Fruit fly (Drosophila melanogaster) whole organism, embryonic: ENCODE measurements around the gene Pif1.

Experiments used
- Ada2b ChIP-seq: fragments of 200-800 bp; sonication (Bioruptor generic); IDR thresholded peaks from 2 replicates; pipeline ENCODE4 v1.3.6; 2022; ENCODE audit warnings: missing biosample characterization, missing genetic modification characterization
- Awh ChIP-seq: fragments of 200-800 bp; sonication (Bioruptor generic); IDR thresholded peaks from 2 replicates; pipeline ENCODE4, ENCODE4 v1.3.6; 2022; ENCODE audit warnings: missing biosample characterization, missing genetic modification characterization
- CG10274 ChIP-seq: fragments of 200-800 bp; sonication (Bioruptor generic); optimal IDR thresholded peaks from 3 replicates; lab custom pipeline; 2017; ENCODE audit warnings: missing biosample characterization, mild to moderate bottlenecking, missing genetic modification characterization
- CG11695 ChIP-seq: fragments of 200-800 bp; sonication (Bioruptor generic); IDR thresholded peaks from 3 replicates; pipeline ENCODE4 v1.3.6; 2022; ENCODE audit warnings: missing biosample characterization, missing genetic modification characterization
- CG14441 ChIP-seq: fragments of 200-800 bp; sonication (Bioruptor generic); IDR thresholded peaks from 2 replicates; pipeline ENCODE4 v1.3.6; 2022; ENCODE audit warnings: missing biosample characterization, missing genetic modification characterization
- CG18619 ChIP-seq: fragments of 200-800 bp; sonication (Bioruptor generic); optimal IDR thresholded peaks from 3 replicates; lab custom pipeline; 2017; ENCODE audit warnings: missing biosample characterization, mild to moderate bottlenecking, missing genetic modification characterization
- CG2120 ChIP-seq: fragments of 200-800 bp; sonication (Bioruptor generic); optimal IDR thresholded peaks from 3 replicates; lab custom pipeline; 2016; ENCODE audit warnings: missing biosample characterization, missing genetic modification characterization
- CG2678 ChIP-seq: fragments of 200-800 bp; sonication (Bioruptor generic); optimal IDR thresholded peaks from 3 replicates; lab custom pipeline; 2019; ENCODE audit warnings: missing biosample characterization, mild to moderate bottlenecking, missing genetic modification characterization, moderate library complexity
- CG31224 ChIP-seq: fragments of 200-800 bp; sonication (Bioruptor generic); IDR thresholded peaks from 2 replicates; pipeline ENCODE4 v1.3.6; 2022; ENCODE audit warnings: missing biosample characterization, missing genetic modification characterization
- CG31365 ChIP-seq: fragments of 200-800 bp; sonication (Bioruptor generic); optimal IDR thresholded peaks from 2 replicates; lab custom pipeline; 2018; ENCODE audit warnings: missing biosample characterization, mild to moderate bottlenecking, missing genetic modification characterization
- CG31388 ChIP-seq: fragments of 200-800 bp; sonication (Bioruptor generic); optimal IDR thresholded peaks from 2 replicates; lab custom pipeline; 2016; ENCODE audit warnings: missing biosample characterization, missing genetic modification characterization
- CG32532 ChIP-seq: fragments of 200-800 bp; sonication (Bioruptor generic); IDR thresholded peaks from 2 replicates; pipeline ENCODE4 v1.3.6; 2022; ENCODE audit warnings: missing biosample characterization, missing genetic modification characterization
- CG3995 ChIP-seq: fragments of 200-800 bp; sonication (Bioruptor generic); optimal IDR thresholded peaks from 3 replicates; lab custom pipeline; 2016; ENCODE audit warnings: missing biosample characterization, missing genetic modification characterization
- CG5953 ChIP-seq: fragments of 200-800 bp; sonication (Bioruptor generic); IDR thresholded peaks from 2 replicates; pipeline ENCODE4 v1.3.6; 2022; ENCODE audit warnings: missing biosample characterization, missing genetic modification characterization
- CG6689 ChIP-seq: fragments of 200-800 bp; sonication (Bioruptor generic); IDR thresholded peaks from 2 replicates; pipeline ENCODE4 v1.3.6; 2022; ENCODE audit warnings: missing biosample characterization, missing genetic modification characterization
- CG6765 ChIP-seq: fragments of 200-800 bp; sonication (Bioruptor generic); optimal IDR thresholded peaks from 3 replicates; lab custom pipeline; 2017; ENCODE audit warnings: missing biosample characterization, mild to moderate bottlenecking, missing genetic modification characterization
- CG6813 ChIP-seq: fragments of 200-800 bp; sonication (Bioruptor generic); optimal IDR thresholded peaks from 2 replicates; lab custom pipeline; 2017; ENCODE audit warnings: missing biosample characterization, missing genetic modification characterization, mild to moderate bottlenecking, moderate library complexity, missing genetic modification reagents
- CG7357 ChIP-seq: fragments of 200-800 bp; sonication (Bioruptor generic); IDR thresholded peaks from 3 replicates; pipeline ENCODE4 v1.3.6; 2022; ENCODE audit warnings: missing biosample characterization, missing genetic modification characterization
- CG8944 ChIP-seq: fragments of 200-800 bp; sonication (Bioruptor generic); optimal IDR thresholded peaks from 3 replicates; lab custom pipeline; 2016; ENCODE audit warnings: missing biosample characterization, missing genetic modification characterization
- Dek ChIP-seq: fragments of 200-800 bp; sonication (Bioruptor generic); optimal IDR thresholded peaks from 3 replicates; lab custom pipeline; 2019; ENCODE audit warnings: missing biosample characterization, mild to moderate bottlenecking, missing genetic modification characterization, moderate library complexity
- Dip2 ChIP-seq: fragments of 200-800 bp; sonication (Bioruptor generic); IDR thresholded peaks from 2 replicates; pipeline ENCODE4 v1.3.6; 2022; ENCODE audit warnings: missing biosample characterization, missing genetic modification characterization
- ERR ChIP-seq: fragments of 200-800 bp; sonication (Bioruptor generic); optimal IDR thresholded peaks from 2 replicates; lab custom pipeline; 2016; ENCODE audit warnings: missing biosample characterization, missing genetic modification characterization
- Gug ChIP-seq: fragments of 200-800 bp; sonication (Bioruptor generic); IDR thresholded peaks from 4 replicates; pipeline ENCODE4 v1.3.6; 2022; ENCODE audit warnings: missing biosample characterization, missing genetic modification characterization
- HLHmδ ChIP-seq: fragments of 200-800 bp; sonication (Bioruptor generic); optimal IDR thresholded peaks from 2 replicates; lab custom pipeline; 2018; ENCODE audit warnings: missing biosample characterization, mild to moderate bottlenecking, missing genetic modification characterization, moderate library complexity
- HmgZ ChIP-seq: fragments of 200-800 bp; sonication (Bioruptor generic); optimal IDR thresholded peaks from 2 replicates; lab custom pipeline; 2018; ENCODE audit warnings: missing biosample characterization, mild to moderate bottlenecking, missing genetic modification characterization
- Lpt ChIP-seq: fragments of >200 bp; optimal IDR thresholded peaks from 2 replicates; lab custom pipeline; 2018; ENCODE audit warnings: missing biosample characterization, missing genetic modification characterization
- NK7.1 ChIP-seq: fragments of 200-800 bp; sonication (Bioruptor generic); optimal IDR thresholded peaks from 3 replicates; lab custom pipeline; 2016; ENCODE audit warnings: missing biosample characterization, missing genetic modification characterization
- Nf-YB ChIP-seq: fragments of 200-800 bp; sonication (Bioruptor generic); optimal IDR thresholded peaks from 3 replicates; lab custom pipeline; 2019; ENCODE audit warnings: missing biosample characterization, mild to moderate bottlenecking, missing genetic modification characterization, moderate library complexity
- Side ChIP-seq: fragments of 200-800 bp; sonication (Bioruptor generic); optimal IDR thresholded peaks from 2 replicates; lab custom pipeline; 2016; ENCODE audit warnings: missing biosample characterization, missing genetic modification characterization
- TFAM ChIP-seq: fragments of 200-800 bp; sonication (Bioruptor generic); optimal IDR thresholded peaks from 2 replicates; lab custom pipeline; 2017; ENCODE audit warnings: missing biosample characterization, missing genetic modification characterization, inconsistent platforms
- Tbp ChIP-seq: fragments of >200 bp; optimal IDR thresholded peaks from 2 replicates; lab custom pipeline; 2018; ENCODE audit warnings: missing biosample characterization, missing genetic modification characterization
- ase ChIP-seq: fragments of 200-800 bp; sonication (Bioruptor generic); IDR thresholded peaks from 3 replicates; pipeline ENCODE4 v1.3.6; 2022; ENCODE audit warnings: missing biosample characterization, missing genetic modification characterization
- bab2 ChIP-seq: fragments of 200-800 bp; sonication (Bioruptor generic); optimal IDR thresholded peaks from 2 replicates; lab custom pipeline; 2016; ENCODE audit warnings: missing biosample characterization, missing genetic modification characterization
- cg ChIP-seq: fragments of 200-800 bp; sonication (Bioruptor generic); optimal IDR thresholded peaks from 3 replicates; lab custom pipeline; 2019; ENCODE audit warnings: missing biosample characterization, mild to moderate bottlenecking, missing genetic modification characterization, moderate library complexity
- chif ChIP-seq, 2 experiments: fragments of 200-800 bp; sonication (Bioruptor generic); optimal IDR thresholded peaks; 3 replicates each; lab custom pipeline; 2016; ENCODE audit warnings: missing biosample characterization in 2 of 2, missing genetic modification characterization in 2 of 2
- chinmo ChIP-seq: fragments of 200-800 bp; sonication (Bioruptor generic); IDR thresholded peaks from 4 replicates; pipeline ENCODE4 v1.3.6; 2022; ENCODE audit warnings: missing biosample characterization, missing genetic modification characterization; ENCODE audit not compliant: partially characterized antibody
- ci ChIP-seq: fragments of 200-800 bp; sonication (Bioruptor generic); IDR thresholded peaks from 3 replicates; pipeline ENCODE4 v1.3.6; 2022; ENCODE audit warnings: missing biosample characterization, missing genetic modification characterization
- dan ChIP-seq: fragments of 200-800 bp; sonication (Bioruptor generic); IDR thresholded peaks from 2 replicates; pipeline ENCODE4 v1.3.6; 2022; ENCODE audit warnings: missing biosample characterization, missing genetic modification characterization
- disco-r ChIP-seq: fragments of 200-800 bp; sonication (Bioruptor generic); optimal IDR thresholded peaks from 2 replicates; lab custom pipeline; 2016; ENCODE audit warnings: missing biosample characterization, missing genetic modification characterization
- ewg ChIP-seq: fragments of 200-800 bp; sonication (Bioruptor generic); optimal IDR thresholded peaks from 3 replicates; lab custom pipeline; 2017; ENCODE audit warnings: mild to moderate bottlenecking, missing biosample characterization, missing genetic modification reagents, missing genetic modification characterization
- ham ChIP-seq: fragments of 200-800 bp; sonication (Bioruptor generic); IDR thresholded peaks from 2 replicates; pipeline ENCODE4 v1.3.6; 2022; ENCODE audit warnings: missing biosample characterization, missing genetic modification characterization
- hbn ChIP-seq: fragments of 200-800 bp; sonication (Bioruptor generic); IDR thresholded peaks from 2 replicates; pipeline ENCODE4 v1.3.6; 2022; ENCODE audit warnings: missing biosample characterization, missing genetic modification characterization; ENCODE audit not compliant: partially characterized antibody
- inv ChIP-seq: fragments of 200-800 bp; sonication (Bioruptor generic); IDR thresholded peaks from 2 replicates; pipeline ENCODE4 v1.3.6; 2022; ENCODE audit warnings: missing biosample characterization, missing genetic modification characterization; ENCODE audit not compliant: partially characterized antibody
- klu ChIP-seq: fragments of 200-800 bp; sonication (Bioruptor generic); IDR thresholded peaks from 2 replicates; pipeline ENCODE4 v1.3.6; 2022; ENCODE audit warnings: missing biosample characterization, missing genetic modification characterization
- kni ChIP-seq: fragments of 200-800 bp; sonication (Bioruptor generic); optimal IDR thresholded peaks from 3 replicates; lab custom pipeline; 2017; ENCODE audit warnings: mild to moderate bottlenecking, missing biosample characterization, missing genetic modification reagents, missing genetic modification characterization
- nau ChIP-seq: fragments of 200-800 bp; sonication (Bioruptor generic); optimal IDR thresholded peaks from 3 replicates; lab custom pipeline; 2017; ENCODE audit warnings: missing biosample characterization, mild to moderate bottlenecking, missing genetic modification characterization, missing genetic modification reagents
- nmo ChIP-seq: fragments of 200-800 bp; sonication (Bioruptor generic); optimal IDR thresholded peaks from 2 replicates; lab custom pipeline; 2018; ENCODE audit warnings: missing biosample characterization, mild to moderate bottlenecking, missing genetic modification characterization, moderate library complexity
- oc ChIP-seq: fragments of 200-800 bp; sonication (Bioruptor generic); optimal IDR thresholded peaks from 2 replicates; lab custom pipeline; 2018; ENCODE audit warnings: missing biosample characterization, mild to moderate bottlenecking, missing genetic modification characterization, moderate library complexity
- stc ChIP-seq: fragments of 200-800 bp; sonication (Bioruptor generic); IDR thresholded peaks from 2 replicates; pipeline ENCODE4 v1.3.6; 2022; ENCODE audit warnings: missing biosample characterization, missing genetic modification characterization
- vnd ChIP-seq: fragments of 200-800 bp; sonication (Bioruptor generic); IDR thresholded peaks from 3 replicates; pipeline ENCODE4 v1.3.6; 2022; ENCODE audit warnings: missing biosample characterization, missing genetic modification characterization; ENCODE audit not compliant: partially characterized antibody
- zen2 ChIP-seq: fragments of 200-800 bp; sonication (Bioruptor generic); IDR thresholded peaks from 3 replicates; pipeline ENCODE4 v1.3.6; 2022; ENCODE audit warnings: missing biosample characterization, missing genetic modification characterization; ENCODE audit not compliant: partially characterized antibody

Gene Pif1

DNA sequence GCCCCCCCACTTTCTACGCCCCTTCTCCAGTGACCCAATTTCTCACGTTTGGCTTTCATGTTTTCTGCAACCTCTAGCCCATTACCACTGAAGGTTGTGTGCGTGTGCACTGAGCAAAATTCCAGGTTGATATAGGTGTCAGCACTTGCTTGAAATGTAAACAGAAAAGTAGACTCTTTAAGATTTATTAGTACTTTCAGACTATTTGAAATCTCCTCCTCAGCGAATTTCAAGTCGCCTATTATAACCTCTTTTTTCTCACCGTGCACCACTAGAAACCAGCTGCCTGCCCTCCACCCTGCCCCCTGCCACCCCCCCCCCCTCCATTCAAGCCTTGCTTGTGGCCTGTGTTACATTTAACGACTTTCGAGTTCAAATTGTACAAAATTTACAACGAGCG, 34.7 kb downstream of the Pif1 start (continued):
- TF ChIP-seq ERR (no peak), ham (GFP tag; lab: Robert Waterston, UW) (no peak), CG6813 (GFP tag; lab: Kevin White, UChicago) (peak; percentile 28), CG3995 (GFP tag; lab: Kevin White, UChicago) (no peak), zen2 (GFP tag; lab: Robert Waterston, UW) (no peak), vnd (no peak), chif (GFP tag; optimal IDR thresholded peaks at IDR 0.05; lab: Kevin White, UChicago) (peak; percentile 12 to 39), ewg (GFP tag; lab: Kevin White, UChicago) (peak; percentile 47), dan (GFP tag; lab: Robert Waterston, UW) (peak; percentile 9; the same call in 1 of the 2 replicates), HmgZ (tag; lab: Kevin White, UChicago) (no peak), Ada2b (GFP tag; lab: Robert Waterston, UW) (peak; percentile 52; the same call in 1 of the 2 replicates), TFAM (GFP tag; lab: Kevin White, UChicago) (no peak), CG6689 (GFP tag; lab: Robert Waterston, UW) (peak; percentile 70), Gug (GFP tag; lab: Robert Waterston, UW) (peak; percentile 35; the same call in 2 of the 4 replicates), cg (GFP tag; lab: Kevin White, UChicago) (no peak), nau (GFP tag; lab: Kevin White, UChicago) (no peak), CG2120 (GFP tag; lab: Kevin White, UChicago) (no peak), CG8944 (GFP tag; lab: Kevin White, UChicago) (peak; percentile 14), CG11695 (no peak), CG32532 (0 out of 2 replicates have a peak, but pooled peaks have one; percentile 25), kni (GFP tag; lab: Kevin White, UChicago) (no peak), inv (GFP tag; lab: Robert Waterston, UW) (no peak), CG6765 (GFP tag; lab: Kevin White, UChicago) (no peak), Side (peak; percentile 6), Dip2 (GFP tag; lab: Robert Waterston, UW) (no peak), disco-r (GFP tag; lab: Kevin White, UChicago) (no peak), CG31388 (no peak), bab2 (no peak), CG5953 (peak; percentile 33; the same call in 1 of the 2 replicates), Dek (tag; lab: Kevin White, UChicago) (no peak), CG2678 (tag; lab: Kevin White, UChicago) (peak; percentile 54), klu (GFP tag; lab: Robert Waterston, UW) (no peak), nmo (GFP tag; lab: Kevin White, UChicago) (peak; percentile 48), CG31224 (GFP tag; lab: Robert Waterston, UW) (0 out of 2 replicates have a peak, but pooled peaks have one; percentile 24), hbn (GFP tag; lab: Robert Waterston, UW) (no peak), CG18619 (peak; percentile 1), CG31365 (tag; lab: Kevin White, UChicago) (no peak), ci (peak; percentile 75; the same call in 2 of the 3 replicates), Nf-YB (GFP tag; lab: Kevin White, UChicago) (no peak), Tbp (GFP tag; lab: Kevin White, UChicago) (no peak), HLHmδ (GFP tag; lab: Kevin White, UChicago) (no peak), Lpt (GFP tag; lab: Kevin White, UChicago) (no peak), CG14441 (GFP tag; lab: Robert Waterston, UW) (0 out of 2 replicates have a peak, but pooled peaks have one; percentile 29), NK7.1 (GFP tag; lab: Kevin White, UChicago) (no peak), stc (GFP tag; lab: Robert Waterston, UW) (peak; percentile 55; the same call in 1 of the 2 replicates), Awh (GFP tag; lab: Robert Waterston, UW) (no peak), CG7357 (peak; percentile 35; the same call in 1 of the 3 replicates), chinmo (GFP tag; lab: Robert Waterston, UW) (no peak), CG10274 (GFP tag; lab: Kevin White, UChicago) (no peak), ase (GFP tag; lab: Robert Waterston, UW) (peak; percentile 59), oc (peak; percentile 4)
